Fruit fly (Drosophila melanogaster) whole organism, wandering third instar larva: ENCODE results near the gene CG14606.

ENCODE experiments used
- Abd-B ChIP-seq: fragments of >200 bp; optimal IDR thresholded peaks from 2 replicates; lab custom pipeline; 2017; ENCODE audit warnings: missing biosample characterization, missing genetic modification characterization
- CG9705 ChIP-seq: fragments of 200-800 bp; sonication (Bioruptor generic); optimal IDR thresholded peaks from 2 replicates; lab custom pipeline; 2018; ENCODE audit warnings: missing biosample characterization, mild to moderate bottlenecking, missing genetic modification characterization
- CrebA ChIP-seq: fragments of 200-800 bp; sonication (Bioruptor generic); optimal IDR thresholded peaks from 2 replicates; lab custom pipeline; 2016; ENCODE audit warnings: missing biosample characterization, mild to moderate bottlenecking, missing genetic modification characterization, borderline replicate concordance
- Dfd ChIP-seq: fragments of >200 bp; optimal IDR thresholded peaks from 2 replicates; lab custom pipeline; 2017; ENCODE audit warnings: missing biosample characterization, missing genetic modification characterization
- Dif ChIP-seq: fragments of 200-275, 200-300 bp; sonication (Bioruptor generic); optimal IDR thresholded peaks from 2 replicates; lab custom pipeline; 2018; ENCODE audit warnings: missing biosample characterization, missing genetic modification characterization; ENCODE audit not compliant: partially characterized antibody
- GATAd ChIP-seq: sonication (Bioruptor generic); optimal IDR thresholded peaks from 2 replicates; lab custom pipeline; 2016; ENCODE audit warnings: missing biosample characterization, missing genetic modification characterization
- HLH106 ChIP-seq: fragments of 200-800 bp; optimal IDR thresholded peaks from 3 replicates; lab custom pipeline; 2019; ENCODE audit warnings: missing biosample characterization, mild to moderate bottlenecking, missing genetic modification characterization, moderate library complexity
- Hr78 ChIP-seq: fragments of >200 bp; optimal IDR thresholded peaks from 2 replicates; lab custom pipeline; 2017; ENCODE audit warnings: missing biosample characterization, missing genetic modification characterization
- Hr83 ChIP-seq: fragments of 200-300 bp; sonication (Bioruptor generic); optimal IDR thresholded peaks from 2 replicates; lab custom pipeline; 2016; ENCODE audit warnings: missing biosample characterization, mild to moderate bottlenecking, missing genetic modification characterization, moderate library complexity; ENCODE audit not compliant: poor library complexity, severe bottlenecking
- Jra ChIP-seq: sonication (Bioruptor generic); optimal IDR thresholded peaks from 2 replicates; lab custom pipeline; 2016; ENCODE audit warnings: missing biosample characterization, missing genetic modification characterization
- Myc ChIP-seq: fragments of >200 bp; optimal IDR thresholded peaks from 2 replicates; lab custom pipeline; 2017
- N ChIP-seq: fragments of >200 bp; optimal IDR thresholded peaks from 2 replicates; lab custom pipeline; 2018; ENCODE audit warnings: missing biosample characterization, missing external identifiers, missing genetic modification characterization
- OdsH ChIP-seq: fragments of 200-800 bp; sonication (Bioruptor generic); optimal IDR thresholded peaks from 2 replicates; lab custom pipeline; 2016; ENCODE audit warnings: missing biosample characterization, mild to moderate bottlenecking, missing genetic modification characterization
- Rel ChIP-seq, 2 experiments: fragments of 200-800 bp; sonication (Bioruptor generic) in 1 of 2; optimal IDR thresholded peaks; 2 replicates in 1 of 2; 3 replicates in 1 of 2; lab custom pipeline; 2016 to 2019; ENCODE audit warnings: mild to moderate bottlenecking in 2 of 2, missing biosample characterization in 2 of 2, missing genetic modification characterization in 2 of 2, moderate library complexity in 1 of 2
- Sp1 ChIP-seq: fragments of 200-800 bp; sonication (Bioruptor generic); optimal IDR thresholded peaks from 3 replicates; lab custom pipeline; 2019; ENCODE audit warnings: missing biosample characterization, mild to moderate bottlenecking, missing genetic modification characterization, moderate library complexity
- Vsx2 ChIP-seq: fragments of 200-300, 225-300 bp; sonication (Bioruptor generic); optimal IDR thresholded peaks from 2 replicates; lab custom pipeline; 2018; ENCODE audit warnings: missing biosample characterization, missing genetic modification characterization; ENCODE audit not compliant: partially characterized antibody
- br ChIP-seq: fragments of 200-800 bp; sonication (Bioruptor generic); optimal IDR thresholded peaks from 2 replicates; lab custom pipeline; 2016; ENCODE audit warnings: missing biosample characterization, missing genetic modification characterization
- brk ChIP-seq: fragments of 200-800 bp; sonication (Bioruptor generic); optimal IDR thresholded peaks from 2 replicates; lab custom pipeline; 2016; ENCODE audit warnings: missing biosample characterization, mild to moderate bottlenecking, missing genetic modification characterization
- dmrt93B ChIP-seq: fragments of 200-800 bp; sonication (Bioruptor generic); optimal IDR thresholded peaks from 2 replicates; lab custom pipeline; 2018; ENCODE audit warnings: missing biosample characterization, mild to moderate bottlenecking, missing genetic modification characterization
- dsf ChIP-seq: sonication (Bioruptor generic); optimal IDR thresholded peaks from 2 replicates; lab custom pipeline; 2016; ENCODE audit warnings: missing biosample characterization, missing genetic modification characterization, borderline replicate concordance
- ey ChIP-seq: fragments of 200-800 bp; sonication (Bioruptor generic); optimal IDR thresholded peaks from 2 replicates; lab custom pipeline; 2016; ENCODE audit warnings: missing biosample characterization, missing genetic modification characterization
- foxo ChIP-seq, 2 experiments: fragments of 200-800 bp; sonication (Bioruptor generic); optimal IDR thresholded peaks; 2 replicates in 1 of 2; 3 replicates in 1 of 2; lab custom pipeline; 2016 to 2017; ENCODE audit warnings: missing biosample characterization in 2 of 2, missing genetic modification characterization in 2 of 2
- fru ChIP-seq: fragments of 200-800 bp; sonication (Bioruptor generic); optimal IDR thresholded peaks from 3 replicates; lab custom pipeline; 2016; ENCODE audit warnings: missing biosample characterization, mild to moderate bottlenecking, missing genetic modification characterization
- h ChIP-seq: fragments of 200-800 bp; sonication (Bioruptor generic); optimal IDR thresholded peaks from 3 replicates; lab custom pipeline; 2016; ENCODE audit warnings: missing biosample characterization, mild to moderate bottlenecking, missing genetic modification characterization
- jim ChIP-seq: fragments of 175-275, 200-325 bp; sonication (Bioruptor generic); optimal IDR thresholded peaks from 2 replicates; lab custom pipeline; 2016; ENCODE audit warnings: missing biosample characterization, mild to moderate bottlenecking, missing genetic modification characterization
- lola ChIP-seq: fragments of >200 bp; optimal IDR thresholded peaks from 2 replicates; lab custom pipeline; 2017; ENCODE audit warnings: missing biosample characterization, missing genetic modification characterization
- pan ChIP-seq: fragments of >200 bp; optimal IDR thresholded peaks from 2 replicates; lab custom pipeline; 2017
- psq ChIP-seq: fragments of 200-800 bp; sonication (Bioruptor generic); optimal IDR thresholded peaks from 3 replicates; lab custom pipeline; 2017; ENCODE audit warnings: missing biosample characterization, mild to moderate bottlenecking, missing genetic modification characterization, moderate library complexity
- rgr ChIP-seq: fragments of 200-800 bp; sonication (Bioruptor generic); optimal IDR thresholded peaks from 3 replicates; lab custom pipeline; 2016; ENCODE audit warnings: missing biosample characterization, mild to moderate bottlenecking, missing genetic modification characterization
- sv ChIP-seq: fragments of 200-800 bp; sonication (Bioruptor generic); optimal IDR thresholded peaks from 3 replicates; lab custom pipeline; 2016; ENCODE audit warnings: missing biosample characterization, missing genetic modification characterization
- tai ChIP-seq: sonication (Bioruptor generic); optimal IDR thresholded peaks from 2 replicates; lab custom pipeline; 2016; ENCODE audit warnings: missing biosample characterization, missing genetic modification characterization
- usp ChIP-seq: fragments of >200 bp; optimal IDR thresholded peaks from 2 replicates; lab custom pipeline; 2017; ENCODE audit warnings: missing biosample characterization, missing genetic modification characterization
- woc ChIP-seq: sonication (Bioruptor generic); optimal IDR thresholded peaks from 2 replicates; lab custom pipeline; 2016; ENCODE audit warnings: missing biosample characterization, mild to moderate bottlenecking, missing genetic modification characterization

CG14606 gene

DNA sequence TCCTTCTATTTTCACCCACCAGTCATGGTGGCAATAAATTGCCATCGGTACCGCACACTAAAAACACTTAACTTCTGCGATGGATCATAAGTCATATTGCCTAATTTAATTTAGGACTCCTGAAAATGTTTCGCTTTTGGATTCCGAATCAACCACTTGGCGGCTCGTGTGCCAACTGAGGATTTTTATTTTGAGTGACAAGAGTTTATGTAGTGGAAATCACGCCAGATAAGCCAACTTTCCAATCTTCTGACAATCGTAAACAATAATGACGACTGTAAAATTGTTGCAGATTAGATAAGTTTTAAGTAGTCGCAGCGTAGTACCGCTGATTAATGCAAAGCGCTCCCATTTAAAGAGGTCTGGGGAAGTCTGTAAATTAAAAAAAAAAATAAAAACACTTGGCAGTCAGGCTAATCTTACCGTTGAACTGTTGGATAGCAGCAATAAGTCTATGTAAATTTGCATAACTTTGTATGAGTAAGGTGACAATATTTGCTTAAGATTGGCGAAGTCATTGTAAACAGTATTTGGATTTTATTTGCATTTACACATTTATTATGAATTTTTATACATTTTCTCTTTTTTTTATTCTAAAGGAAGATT lies at the start of gene CG14606:
TSS of gene CG14606 (minus strand) at position 160 of the 606 bp plus-strand sequence.
- TF ChIP-seq rgr (GFP tag; lab: Kevin White, UChicago) (peak; percentile 22), dsf (GFP tag; lab: Kevin White, UChicago) (no peak)
- TF ChIP-seq, all 38 proteins: peak for 1

DNA sequence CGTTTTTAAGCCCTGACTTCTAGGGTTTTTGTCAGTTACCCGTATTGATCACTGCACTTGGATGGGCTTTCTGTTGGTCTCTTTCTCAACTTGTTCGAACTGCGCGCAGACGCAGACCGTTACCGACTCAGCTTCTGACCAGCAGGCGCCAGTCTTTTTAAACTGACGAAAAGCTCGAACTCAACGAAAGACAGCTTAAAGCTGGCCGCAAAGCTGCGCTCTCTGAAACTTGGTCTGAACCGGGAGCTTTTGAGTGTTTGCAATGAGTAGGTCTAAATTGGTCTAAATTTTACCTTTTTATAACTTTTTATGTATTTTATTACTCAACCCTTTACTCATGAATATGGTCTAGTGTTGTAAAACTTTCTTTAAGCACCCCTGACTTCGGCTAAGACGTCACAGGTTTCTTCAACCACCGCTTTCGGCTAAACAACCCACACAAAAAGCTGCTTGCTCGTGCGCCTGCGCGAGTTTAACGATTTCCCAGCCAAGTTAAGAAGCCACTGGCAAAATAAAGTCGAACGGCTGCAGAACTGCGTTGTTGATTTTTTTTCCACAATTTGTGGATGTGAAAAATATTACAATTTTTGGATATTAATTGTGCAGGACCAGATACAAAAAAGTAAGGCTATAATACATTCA lies 48.8 kb upstream of the CG14606 start, which contains the start of the genes Gld and Syt4:
TSS of gene Gld (minus strand) at position 137 of the 642 bp plus-strand sequence.
TSS of gene Syt4 (plus strand) at position 499 of the 642 bp plus-strand sequence.
- no peak for TF ChIP-seq sv
- no peak for TF ChIP-seq foxo (GFP tag; optimal IDR thresholded peaks at IDR 0.05; lab: Kevin White, UChicago)
- TF ChIP-seq Jra (GFP tag; lab: Kevin White, UChicago) = no peak
- no peak for TF ChIP-seq Sp1 (GFP tag; lab: Kevin White, UChicago)
- TF ChIP-seq rgr (GFP tag; lab: Kevin White, UChicago) = no peak
- TF ChIP-seq pan (lab: Kevin White, UChicago) = no peak
- no peak for TF ChIP-seq Dfd (GFP tag; lab: Kevin White, UChicago)
- TF ChIP-seq fru (GFP tag; lab: Kevin White, UChicago) = no peak
- TF ChIP-seq ey (GFP tag; lab: Kevin White, UChicago) = no peak
- TF ChIP-seq Hr78 (GFP tag; lab: Kevin White, UChicago) = no peak
- no peak for TF ChIP-seq GATAd (GFP tag; lab: Kevin White, UChicago)
- no peak for TF ChIP-seq Dif
- TF ChIP-seq HLH106 = no peak
- TF ChIP-seq CrebA (GFP tag; lab: Kevin White, UChicago) = no peak
- no peak for TF ChIP-seq tai (GFP tag; lab: Kevin White, UChicago)
- no peak for TF ChIP-seq lola (GFP tag; lab: Kevin White, UChicago)
- TF ChIP-seq N = no peak
- no peak for TF ChIP-seq h
- TF ChIP-seq OdsH (GFP tag; lab: Kevin White, UChicago) = no peak
- TF ChIP-seq CG9705 = no peak

DNA sequence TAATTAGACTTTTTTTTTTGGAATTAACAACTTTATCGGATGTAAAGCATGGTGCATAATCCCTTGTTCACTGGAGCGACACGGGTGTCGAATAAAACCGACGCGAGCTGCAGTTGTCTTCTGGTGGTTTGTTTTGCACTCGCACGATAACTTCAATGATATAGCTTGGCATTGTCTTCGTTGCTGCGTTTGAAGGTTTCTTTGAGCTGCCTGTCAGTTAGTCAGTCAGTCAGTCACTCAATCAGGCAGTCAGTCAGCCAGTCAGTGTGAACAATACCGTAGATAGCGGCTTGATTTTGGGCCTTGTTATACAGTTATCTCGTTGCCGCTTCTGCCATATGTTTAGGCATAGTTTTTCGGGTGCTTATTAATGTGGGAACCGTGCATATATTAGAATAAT lies 42.7 kb upstream of the CG14606 start:
- TF ChIP-seq Hr83 (GFP tag; lab: Kevin White, UChicago) = no peak
- no peak for TF ChIP-seq GATAd (GFP tag; lab: Kevin White, UChicago)
- TF ChIP-seq rgr (GFP tag; lab: Kevin White, UChicago) = no peak
- TF ChIP-seq psq (GFP tag; lab: Kevin White, UChicago) = no peak
- no peak for TF ChIP-seq woc
- no peak for TF ChIP-seq Dfd (GFP tag; lab: Kevin White, UChicago)
- TF ChIP-seq brk (GFP tag; lab: Kevin White, UChicago) = no peak
- no peak for TF ChIP-seq Rel (GFP tag; optimal IDR thresholded peaks at IDR 0.05; lab: Kevin White, UChicago)
- no peak for TF ChIP-seq Rel (tag; optimal IDR thresholded peaks at IDR 0.05; lab: Kevin White, UChicago)
- no peak for TF ChIP-seq Jra (GFP tag; lab: Kevin White, UChicago)
- no peak for TF ChIP-seq HLH106
- TF ChIP-seq Vsx2 = no peak
- TF ChIP-seq, all 38 proteins: peak for 0

DNA sequence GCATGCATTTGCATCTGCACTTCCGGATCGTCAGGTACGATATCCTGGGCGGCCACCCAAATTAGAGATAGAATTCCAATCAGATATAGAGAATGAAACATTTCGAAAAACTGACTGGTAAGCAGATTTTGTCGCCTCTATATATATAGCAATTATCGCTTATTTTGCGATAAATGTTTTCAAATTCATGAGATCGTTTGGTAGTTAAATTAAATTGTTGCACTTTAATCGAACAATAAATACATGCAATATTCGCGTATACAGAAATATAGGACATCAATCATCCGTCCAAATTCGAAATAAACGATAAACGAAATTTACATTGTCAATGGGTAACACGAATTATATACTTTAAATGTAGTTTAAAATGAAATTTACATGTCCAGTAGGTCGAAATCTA lies 35.0 kb upstream of the CG14606 start, which contains the start of gene Obp84a:
TSS of gene Obp84a (minus strand) at position 101 of the 400 bp plus-strand sequence.
- no peak for TF ChIP-seq dmrt93B (GFP tag; lab: Kevin White, UChicago)
- TF ChIP-seq Sp1 (GFP tag; lab: Kevin White, UChicago) = no peak
- no peak for TF ChIP-seq Hr83 (GFP tag; lab: Kevin White, UChicago)
- TF ChIP-seq N = no peak
- no peak for TF ChIP-seq pan (lab: Kevin White, UChicago)
- TF ChIP-seq br = no peak
- TF ChIP-seq Rel (GFP tag; optimal IDR thresholded peaks at IDR 0.05; lab: Kevin White, UChicago) = no peak
- TF ChIP-seq Rel (tag; optimal IDR thresholded peaks at IDR 0.05; lab: Kevin White, UChicago) = no peak
- TF ChIP-seq Vsx2 = no peak
- no peak for TF ChIP-seq CrebA (GFP tag; lab: Kevin White, UChicago)

DNA sequence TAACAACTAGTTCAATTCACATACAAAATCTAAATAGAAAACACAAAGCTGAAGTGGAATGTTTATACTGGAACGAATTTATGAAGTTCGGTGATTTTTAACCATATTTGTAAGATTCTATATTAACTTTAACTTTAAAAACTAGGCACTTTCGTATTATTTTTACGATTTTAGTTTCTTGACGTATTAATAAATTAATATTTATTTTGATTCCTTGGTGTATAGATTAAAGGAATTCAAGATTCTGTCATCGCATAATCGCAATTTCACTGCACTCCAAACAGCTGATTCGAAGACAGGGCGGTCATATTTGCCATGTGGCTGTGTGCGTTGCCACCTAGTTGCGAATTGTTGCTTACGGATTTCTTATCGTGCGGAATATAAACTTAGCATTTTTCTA lies 32.6 kb upstream of the CG14606 start, which contains the start of the genes CG1227 and Dtwd2:
TSS of gene CG1227 (minus strand) at position 279 of the 400 bp plus-strand sequence.
TSS of gene Dtwd2 (plus strand) at position 336 of the 400 bp plus-strand sequence.
- peak; percentile 88 for TF ChIP-seq fru (GFP tag; lab: Kevin White, UChicago)
- TF ChIP-seq h = peak; percentile 93
- no peak for TF ChIP-seq Vsx2
- TF ChIP-seq Dif = no peak
- peak; percentile 7 to 93 for TF ChIP-seq foxo (GFP tag; optimal IDR thresholded peaks at IDR 0.05; lab: Kevin White, UChicago)
- peak; percentile 81 for TF ChIP-seq psq (GFP tag; lab: Kevin White, UChicago)
- peak; percentile 53 for TF ChIP-seq GATAd (GFP tag; lab: Kevin White, UChicago)
- TF ChIP-seq Hr78 (GFP tag; lab: Kevin White, UChicago) = no peak
- peak; percentile 98 for TF ChIP-seq Sp1 (GFP tag; lab: Kevin White, UChicago)
- peak; percentile 97 for TF ChIP-seq rgr (GFP tag; lab: Kevin White, UChicago)
- TF ChIP-seq Abd-B (GFP tag; lab: Kevin White, UChicago) = no peak
- TF ChIP-seq jim (GFP tag; lab: Kevin White, UChicago) = no peak
- TF ChIP-seq HLH106 = peak; percentile 98
- TF ChIP-seq ey (GFP tag; lab: Kevin White, UChicago) = peak; percentile 83
- TF ChIP-seq lola (GFP tag; lab: Kevin White, UChicago) = no peak
- no peak for TF ChIP-seq usp
- peak; percentile 95 for TF ChIP-seq brk (GFP tag; lab: Kevin White, UChicago)
- TF ChIP-seq dsf (GFP tag; lab: Kevin White, UChicago) = peak; percentile 70
- peak; percentile 57 for TF ChIP-seq CrebA (GFP tag; lab: Kevin White, UChicago)
- peak; percentile 82 for TF ChIP-seq woc
- TF ChIP-seq sv = peak; percentile 73
- TF ChIP-seq OdsH (GFP tag; lab: Kevin White, UChicago) = peak; percentile 95
- TF ChIP-seq N = no peak
- peak; percentile 88 for TF ChIP-seq dmrt93B (GFP tag; lab: Kevin White, UChicago)
- no peak for TF ChIP-seq Myc (lab: Kevin White, UChicago)
- no peak for TF ChIP-seq Dfd (GFP tag; lab: Kevin White, UChicago)
- peak; percentile 84 for TF ChIP-seq br
- peak; percentile 67 for TF ChIP-seq Jra (GFP tag; lab: Kevin White, UChicago)
- TF ChIP-seq CG9705 = peak; percentile 96
- peak; percentile 50 for TF ChIP-seq Rel (GFP tag; optimal IDR thresholded peaks at IDR 0.05; lab: Kevin White, UChicago)
- peak; percentile 90 for TF ChIP-seq Rel (tag; optimal IDR thresholded peaks at IDR 0.05; lab: Kevin White, UChicago)
